Fruit fly (Drosophila melanogaster) whole organism: ENCODE measurements around the gene CG7362.

ENCODE experiments used
- CG8478 ChIP-seq: fragments of >200 bp; optimal IDR thresholded peaks from 2 replicates; lab custom pipeline; 2018; ENCODE audit warnings: inconsistent platforms
- Dll ChIP-seq: fragments of >200 bp; optimal IDR thresholded peaks from 2 replicates; lab custom pipeline; 2017
- EcR ChIP-seq, 2 experiments: fragments of >200 bp; optimal IDR thresholded peaks; 2 replicates each; lab custom pipeline; 2017; ENCODE audit warnings: missing biosample characterization in 2 of 2, missing genetic modification characterization in 2 of 2, missing genetic modification reagents in 2 of 2
- pan ChIP-seq: fragments of >200 bp; optimal IDR thresholded peaks from 2 replicates; lab custom pipeline; 2017
- psq ChIP-seq: fragments of >200 bp; optimal IDR thresholded peaks from 2 replicates; lab custom pipeline; 2017
- usp ChIP-seq: fragments of >200 bp; optimal IDR thresholded peaks from 2 replicates; lab custom pipeline; 2017; ENCODE audit warnings: missing biosample characterization, missing genetic modification characterization, mixed read lengths

dm6 chr3R:14744339-14745129, 9.7 kb downstream of the CG7362 start:
- TF ChIP-seq usp (GFP tag; lab: Kevin White, UChicago) (no peak), psq (lab: Kevin White, UChicago) (no peak), Dll (no peak), EcR (GFP tag; optimal IDR thresholded peaks at IDR 0.05; lab: Kevin White, UChicago) (no peak), CG8478 (lab: Kevin White, UChicago) (no peak), pan (lab: Kevin White, UChicago) (no peak)
